Worm (Caenorhabditis elegans): ENCODE data around the gene ZK455.5.

- TF ChIP-seq him-1 (tag; optimal IDR thresholded peaks at IDR 0.05): no peak
- no peak for TF ChIP-seq W03F9.2 (tag; optimal IDR thresholded peaks at IDR 0.05)
Observed at ce11 chrX:11315392-11315791, 11.3 kb downstream of the ZK455.5 start, which contains the start of gene F08G12.11.
